Fruit fly (Drosophila melanogaster): ENCODE measurements around the gene CG32148.

Gene CG32148

dm6 chr3L:15009681-15010080, 13.6 kb upstream of the CG32148 start (continued):
- TF ChIP-seq CG5180 (GFP tag; optimal IDR thresholded peaks at IDR 0.05) (no peak), CG14710 (tag; optimal IDR thresholded peaks at IDR 0.05) (no peak), CG1529 (GFP tag; optimal IDR thresholded peaks at IDR 0.05) (no peak), CG10147 (GFP tag; optimal IDR thresholded peaks at IDR 0.05) (no peak), vfl (GFP tag; optimal IDR thresholded peaks at IDR 0.05) (no peak), inv (GFP tag; IDR thresholded peaks at IDR 0.05; ENCODE audit: partially characterized antibody) (no peak), salm (tag; optimal IDR thresholded peaks at IDR 0.05) (no peak), CG13424 (tag; optimal IDR thresholded peaks at IDR 0.05) (peak; percentile 11), bcd (GFP tag; optimal IDR thresholded peaks at IDR 0.05) (no peak), CrebB (tag; optimal IDR thresholded peaks at IDR 0.05) (no peak), croc (GFP tag; conservative IDR thresholded peaks at IDR 0.05) (no peak), CG33557 (GFP tag; optimal IDR thresholded peaks at IDR 0.05) (no peak), CG7839 (tag; optimal IDR thresholded peaks at IDR 0.05) (peak; percentile 4), CG3995 (GFP tag; optimal IDR thresholded peaks at IDR 0.05) (no peak), yki (optimal IDR thresholded peaks at IDR 0.05) (no peak), ranshi (GFP tag; IDR thresholded peaks at IDR 0.05) (no peak), CG2202 (tag; optimal IDR thresholded peaks at IDR 0.05) (no peak), CG1792 (GFP tag; optimal IDR thresholded peaks at IDR 0.05) (no peak), CG2712 (tag; optimal IDR thresholded peaks at IDR 0.05) (peak; percentile 11), CG11504 (tag; optimal IDR thresholded peaks at IDR 0.05) (peak; percentile 38), slou (GFP tag; optimal IDR thresholded peaks at IDR 0.05) (no peak), Neu2 (GFP tag; optimal IDR thresholded peaks at IDR 0.05; ENCODE audit: borderline replicate concordance) (no peak), bab2 (GFP tag; optimal IDR thresholded peaks at IDR 0.05) (no peak), Oli (tag; optimal IDR thresholded peaks at IDR 0.05) (peak; percentile 12), CG32772 (GFP tag; IDR thresholded peaks at IDR 0.05) (peak; percentile 9; the same call in 1 of the 2 replicates), CG4854 (GFP tag; optimal IDR thresholded peaks at IDR 0.05) (no peak), CG14441 (GFP tag; IDR thresholded peaks at IDR 0.05) (no peak), CG2129 (GFP tag; IDR thresholded peaks at IDR 0.05; ENCODE audit: partially characterized antibody) (no peak), da (GFP tag; optimal IDR thresholded peaks at IDR 0.05) (no peak), gsb-n (tag; optimal IDR thresholded peaks at IDR 0.05) (no peak), CoRest (tag; optimal IDR thresholded peaks at IDR 0.05) (no peak), CG6765 (GFP tag; optimal IDR thresholded peaks at IDR 0.05) (no peak), Meics (GFP tag; optimal IDR thresholded peaks at IDR 0.05) (no peak), sr (GFP tag; IDR thresholded peaks at IDR 0.05) (no peak), ftz-f1 (GFP tag; optimal IDR thresholded peaks at IDR 0.05) (no peak), Mes4 (GFP tag; optimal IDR thresholded peaks at IDR 0.05) (no peak), chm (GFP tag; IDR thresholded peaks at IDR 0.05) (no peak), al (GFP tag; IDR thresholded peaks at IDR 0.05) (no peak), CG6683 (GFP tag; optimal IDR thresholded peaks at IDR 0.05) (no peak), CG30403 (GFP tag; optimal IDR thresholded peaks at IDR 0.05) (no peak), Camta (GFP tag; optimal IDR thresholded peaks at IDR 0.05) (no peak), abd-A (tag; optimal IDR thresholded peaks at IDR 0.05) (no peak), lilli (GFP tag; optimal IDR thresholded peaks at IDR 0.05) (no peak), usp (GFP tag; optimal IDR thresholded peaks at IDR 0.05) (no peak), CG12769 (tag; optimal IDR thresholded peaks at IDR 0.05) (no peak), shn (GFP tag; optimal IDR thresholded peaks at IDR 0.05) (no peak), Bdp1 (GFP tag; optimal IDR thresholded peaks at IDR 0.05) (no peak), Hr3 (GFP tag; optimal IDR thresholded peaks at IDR 0.05) (no peak), H15 (GFP tag; IDR thresholded peaks at IDR 0.05) (no peak), sens (GFP tag) (peak; percentile 61), lola (GFP tag; optimal IDR thresholded peaks at IDR 0.05) (no peak), CG12104 (GFP tag; optimal IDR thresholded peaks at IDR 0.05) (no peak)

Measured in whole organism, embryonic.